Worm (Caenorhabditis elegans) whole organism, early embryonic: ENCODE data around the gene F54B11.8.
A peak's percentile ranks its signal among the peaks of the same experiment; 100 is the strongest.

ENCODE experiments used
- B0310.2 ChIP-seq: sonication (generic microtip); optimal IDR thresholded peaks from 2 replicates; lab custom pipeline; 2016; ENCODE audit warnings: mild to moderate bottlenecking, missing genetic modification characterization, missing compliant biosample characterization
- F13C5.2 ChIP-seq: sonication (generic microtip); optimal IDR thresholded peaks from 2 replicates; lab custom pipeline; 2017; ENCODE audit warnings: mild to moderate bottlenecking, missing genetic modification characterization, inconsistent platforms, missing compliant biosample characterization
- aly-1 ChIP-seq: sonication (generic microtip); optimal IDR thresholded peaks from 2 replicates; lab custom pipeline; 2016; ENCODE audit warnings: missing genetic modification characterization, missing compliant biosample characterization
- ama-1 ChIP-seq: fragments of 150-350 bp; optimal IDR thresholded peaks from 2 replicates; lab custom pipeline; 2014
- ceh-13 ChIP-seq: fragments of 200-800 bp; sonication (Bioruptor generic); optimal IDR thresholded peaks from 2 replicates; lab custom pipeline; 2018; ENCODE audit warnings: mild to moderate bottlenecking, missing genetic modification characterization, missing compliant biosample characterization
- ceh-36 ChIP-seq: sonication (generic microtip); optimal IDR thresholded peaks from 2 replicates; lab custom pipeline; 2016; ENCODE audit warnings: missing genetic modification characterization, inconsistent platforms, missing compliant biosample characterization
- ets-7 ChIP-seq: sonication (generic microtip); optimal IDR thresholded peaks from 2 replicates; lab custom pipeline; 2016; ENCODE audit warnings: missing genotype, missing genetic modification characterization, missing compliant biosample characterization
- flt-1 ChIP-seq: fragments of 200-800 bp; sonication (Bioruptor generic); IDR thresholded peaks from 2 replicates; pipeline ENCODE4 v1.3.6; 2022; ENCODE audit warnings: missing genetic modification characterization, missing compliant biosample characterization
- hnd-1 ChIP-seq: sonication (generic microtip); optimal IDR thresholded peaks from 2 replicates; lab custom pipeline; 2016; ENCODE audit warnings: missing genetic modification characterization, missing compliant biosample characterization
- pes-1 ChIP-seq: fragments of 200-800 bp; sonication (Bioruptor generic); IDR thresholded peaks from 2 replicates; pipeline ENCODE4 v1.3.6; 2022; ENCODE audit warnings: missing genetic modification reagents, missing genetic modification characterization, missing compliant biosample characterization
- scrt-1 ChIP-seq: fragments of 200-800 bp; sonication (Bioruptor generic); IDR thresholded peaks from 2 replicates; pipeline ENCODE4 v1.3.6; 2022; ENCODE audit warnings: missing genetic modification characterization, missing compliant biosample characterization
- tbx-11 ChIP-seq: fragments of 200-800 bp; sonication (Bioruptor generic); IDR thresholded peaks from 2 replicates; pipeline ENCODE4 v1.3.6; 2022; ENCODE audit warnings: missing genetic modification characterization, missing compliant biosample characterization
- tbx-37 ChIP-seq: fragments of 200-800 bp; sonication (Bioruptor generic); conservative IDR thresholded peaks from 2 replicates; pipeline ENCODE4 v1.3.6; 2022; ENCODE audit warnings: missing genetic modification reagents, missing genetic modification characterization, missing compliant biosample characterization
- tra-4 ChIP-seq: sonication (generic microtip); optimal IDR thresholded peaks from 2 replicates; lab custom pipeline; 2017; ENCODE audit warnings: missing genetic modification characterization, missing compliant biosample characterization

- no peak for TF ChIP-seq B0310.2
- no peak for TF ChIP-seq ets-7 (tag; lab: Kevin White, UChicago)
- no peak for TF ChIP-seq F13C5.2 (tag; lab: Kevin White, UChicago)
- TF ChIP-seq ceh-36 (tag; lab: Kevin White, UChicago): peak; percentile 5
- TF ChIP-seq pes-1: no peak
- no peak for TF ChIP-seq ama-1 (lab: Kevin White, UChicago)
- TF ChIP-seq scrt-1 (GFP tag; lab: Robert Waterston, UW): no peak
- no peak for TF ChIP-seq tbx-11
- no peak for TF ChIP-seq flt-1 (GFP tag; lab: Robert Waterston, UW)
- no peak for TF ChIP-seq ceh-13 (GFP tag; lab: Kevin White, UChicago)
- no peak for TF ChIP-seq aly-1
- no peak for TF ChIP-seq tbx-37 (GFP tag; lab: Robert Waterston, UW)
- TF ChIP-seq tra-4 (tag; lab: Kevin White, UChicago): no peak
- TF ChIP-seq hnd-1: no peak
These were observed 29.7 kb downstream of the F54B11.8 start for ce11 chrX:13574029-13574428.
